Fruit fly (Drosophila melanogaster): ENCODE results near the gene CG6153.
A peak's percentile ranks its signal among the peaks of the same experiment; 100 is the strongest.

CG6153 gene

DNA sequence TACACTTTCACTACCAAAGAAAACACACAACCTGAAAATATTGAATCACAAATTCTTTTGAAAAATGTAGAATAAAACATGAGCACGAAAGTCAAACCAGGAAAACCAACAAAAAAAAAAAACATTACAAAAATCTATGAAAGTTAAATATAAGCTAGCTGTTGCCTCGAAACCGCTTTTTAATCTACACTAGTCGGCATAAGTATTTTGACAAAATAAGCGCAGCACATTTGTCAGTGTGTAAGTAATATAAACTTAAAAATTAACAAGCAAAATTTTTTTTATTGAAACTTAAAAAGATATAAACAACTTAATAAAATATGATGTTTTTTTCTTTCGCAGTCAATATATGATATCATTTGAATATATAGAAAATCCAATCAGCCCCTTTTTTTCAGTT lies 20.1 kb downstream of the CG6153 start, which contains the start of gene CG5787:
Gene CG5787 (minus strand): TSS at position 101 of the 400 bp plus-strand sequence.
- TF ChIP-seq toe (GFP tag; optimal IDR thresholded peaks at IDR 0.05) (no peak), pad (GFP tag; optimal IDR thresholded peaks at IDR 0.05) (no peak), CG5204 (GFP tag; optimal IDR thresholded peaks at IDR 0.05) (no peak), CG7045 (GFP tag; optimal IDR thresholded peaks at IDR 0.05) (no peak), CG11617 (GFP tag; optimal IDR thresholded peaks at IDR 0.05) (no peak), CG12768 (GFP tag; optimal IDR thresholded peaks at IDR 0.05) (no peak), tj (GFP tag; optimal IDR thresholded peaks at IDR 0.05) (no peak), kay (GFP tag; ENCODE audit: borderline replicate concordance) (no peak), CG14711 (tag; optimal IDR thresholded peaks at IDR 0.05) (no peak), Clk (GFP tag; optimal IDR thresholded peaks at IDR 0.05) (no peak)

DNA sequence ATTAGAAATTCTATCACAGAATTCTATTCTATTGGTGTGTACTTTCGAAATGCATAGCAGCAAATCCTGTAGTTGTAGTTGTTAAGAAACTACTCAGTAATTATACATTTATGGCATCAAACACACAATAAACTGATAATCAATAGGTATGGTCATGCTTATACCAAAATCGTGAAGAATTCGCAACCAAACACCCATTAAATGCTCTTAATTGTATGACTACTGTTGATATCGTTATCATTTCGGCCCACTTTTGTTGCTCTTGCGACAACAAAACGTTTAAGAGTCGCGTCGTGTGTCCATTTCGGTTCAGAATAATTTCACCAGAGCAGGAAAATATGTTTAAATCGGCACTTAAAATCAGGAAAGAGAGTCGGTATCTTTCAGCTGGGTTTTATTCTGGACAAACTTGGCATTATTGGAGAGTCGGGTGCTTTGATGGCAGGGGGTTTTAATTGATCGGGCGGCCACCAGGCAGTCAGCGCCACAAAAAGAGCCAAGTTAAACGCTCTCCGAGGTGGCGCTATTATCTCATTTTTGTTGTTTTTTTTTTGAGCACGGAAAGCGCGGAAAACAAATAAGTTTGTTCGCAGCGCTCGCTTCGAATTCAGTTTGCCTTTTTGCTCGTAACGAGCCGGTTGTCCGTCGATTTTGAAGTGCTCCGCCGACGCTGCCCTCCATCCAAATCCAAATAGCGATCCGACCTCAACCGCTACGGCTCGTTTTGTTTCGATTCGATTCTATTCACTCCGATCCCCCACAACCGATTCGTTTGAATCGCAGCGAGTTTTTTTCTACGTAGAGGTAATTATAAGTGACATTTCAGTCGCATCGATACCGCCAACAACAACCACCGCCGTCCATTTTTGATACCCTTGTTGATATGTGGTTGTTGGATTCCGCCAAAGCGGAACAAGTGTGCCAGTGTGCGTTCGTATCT lies 25.9 kb downstream of the CG6153 start, which contains the start of gene MRP:
Gene MRP (plus strand): TSS at position 609 of the 940 bp plus-strand sequence.
- TF ChIP-seq cic (GFP tag; optimal IDR thresholded peaks at IDR 0.05): peak; percentile 19
- TF ChIP-seq CG7045 (GFP tag; optimal IDR thresholded peaks at IDR 0.05): peak; percentile 39
- TF ChIP-seq CG5204 (GFP tag; optimal IDR thresholded peaks at IDR 0.05): no peak
- peak; percentile 6 for TF ChIP-seq bab1 (GFP tag; optimal IDR thresholded peaks at IDR 0.05)
- peak; percentile 17 for TF ChIP-seq tj (GFP tag; optimal IDR thresholded peaks at IDR 0.05)
- peak; percentile 19 for TF ChIP-seq CG33017 (tag; optimal IDR thresholded peaks at IDR 0.05)
- TF ChIP-seq Mnt (GFP tag; optimal IDR thresholded peaks at IDR 0.05): peak; percentile 36
- TF ChIP-seq CG11617 (GFP tag; optimal IDR thresholded peaks at IDR 0.05): no peak

- TF ChIP-seq CG1620 (GFP tag; optimal IDR thresholded peaks at IDR 0.05): no peak
- no peak for TF ChIP-seq Hr96 (GFP tag; optimal IDR thresholded peaks at IDR 0.05)
- peak; percentile 17 for TF ChIP-seq CG14711 (tag; optimal IDR thresholded peaks at IDR 0.05)
- no peak for TF ChIP-seq Crg-1 (GFP tag; optimal IDR thresholded peaks at IDR 0.05)
- TF ChIP-seq cic (GFP tag; optimal IDR thresholded peaks at IDR 0.05): peak; percentile 91
- peak; percentile 0 for TF ChIP-seq pad (GFP tag; optimal IDR thresholded peaks at IDR 0.05)
- no peak for TF ChIP-seq CG7101 (tag; optimal IDR thresholded peaks at IDR 0.05)
- no peak for TF ChIP-seq bab1 (GFP tag; optimal IDR thresholded peaks at IDR 0.05)
- no peak for TF ChIP-seq CG7045 (GFP tag; optimal IDR thresholded peaks at IDR 0.05)
- peak; percentile 65 for TF ChIP-seq kay (GFP tag; ENCODE audit: borderline replicate concordance)
- TF ChIP-seq CG33017 (tag; optimal IDR thresholded peaks at IDR 0.05): peak; percentile 21
- peak; percentile 18 for TF ChIP-seq ovo (GFP tag; optimal IDR thresholded peaks at IDR 0.05)
- TF ChIP-seq cnc (optimal IDR thresholded peaks at IDR 0.05): peak in 1 of 2 experiments; percentile 60
- TF ChIP-seq toe (GFP tag; optimal IDR thresholded peaks at IDR 0.05): peak; percentile 1
- TF ChIP-seq Mnt (GFP tag; optimal IDR thresholded peaks at IDR 0.05): peak; percentile 19
- TF ChIP-seq CG5204 (GFP tag; optimal IDR thresholded peaks at IDR 0.05): no peak
- peak; percentile 59 for TF ChIP-seq tj (GFP tag; optimal IDR thresholded peaks at IDR 0.05)
- TF ChIP-seq Clk (GFP tag; optimal IDR thresholded peaks at IDR 0.05): no peak
- TF ChIP-seq CG12768 (GFP tag; optimal IDR thresholded peaks at IDR 0.05): peak; percentile 60
- no peak for TF ChIP-seq CG11617 (GFP tag; optimal IDR thresholded peaks at IDR 0.05)
Observed at dm6 chr2L:12719712-12720429, 27.1 kb downstream of the CG6153 start.

- TF ChIP-seq Hr96 (GFP tag; optimal IDR thresholded peaks at IDR 0.05) (peak; percentile 18), CG1620 (GFP tag; optimal IDR thresholded peaks at IDR 0.05) (no peak), tj (GFP tag; optimal IDR thresholded peaks at IDR 0.05) (peak; percentile 1), cnc (optimal IDR thresholded peaks at IDR 0.05) (peak in 1 of 2 experiments; percentile 65), toe (GFP tag; optimal IDR thresholded peaks at IDR 0.05) (peak; percentile 53), CG33017 (tag; optimal IDR thresholded peaks at IDR 0.05) (peak; percentile 10), CG11617 (GFP tag; optimal IDR thresholded peaks at IDR 0.05) (peak; percentile 52), CG12768 (GFP tag; optimal IDR thresholded peaks at IDR 0.05) (peak; percentile 57), ovo (GFP tag; optimal IDR thresholded peaks at IDR 0.05) (no peak), pad (GFP tag; optimal IDR thresholded peaks at IDR 0.05) (peak; percentile 30), CG7101 (tag; optimal IDR thresholded peaks at IDR 0.05) (peak; percentile 37), CG7045 (GFP tag; optimal IDR thresholded peaks at IDR 0.05) (peak; percentile 51), CG14711 (tag; optimal IDR thresholded peaks at IDR 0.05) (peak; percentile 8), CG5204 (GFP tag; optimal IDR thresholded peaks at IDR 0.05) (peak; percentile 31), Crg-1 (GFP tag; optimal IDR thresholded peaks at IDR 0.05) (no peak), bab1 (GFP tag; optimal IDR thresholded peaks at IDR 0.05) (no peak), Clk (GFP tag; optimal IDR thresholded peaks at IDR 0.05) (peak; percentile 45), cic (GFP tag; optimal IDR thresholded peaks at IDR 0.05) (peak; percentile 77), kay (GFP tag; ENCODE audit: borderline replicate concordance) (peak; percentile 81), Mnt (GFP tag; optimal IDR thresholded peaks at IDR 0.05) (no peak)
Observed at dm6 chr2L:12720430-12721396, 27.9 kb downstream of the CG6153 start.

Measured in whole organism, adult.